Worm (Caenorhabditis elegans) whole organism, young adult: Measurements from ENCODE around the gene lgl-1.

ENCODE experiments used
- B0336.3 ChIP-seq: fragments of 200-800 bp; sonication (Bioruptor generic); IDR thresholded peaks from 2 replicates; pipeline ENCODE4 v1.3.6; 2022; ENCODE audit warnings: missing genetic modification characterization, missing compliant biosample characterization
- C06A6.2 ChIP-seq: fragments of 200-800 bp; sonication (Bioruptor generic); conservative IDR thresholded peaks from 2 replicates; pipeline ENCODE4 v1.3.6; 2022; ENCODE audit warnings: missing genetic modification characterization, missing compliant biosample characterization
- F10E7.11 ChIP-seq: sonication (generic microtip); optimal IDR thresholded peaks from 2 replicates; lab custom pipeline; 2017; ENCODE audit warnings: mild to moderate bottlenecking, missing genetic modification characterization, moderate library complexity, missing compliant biosample characterization
- F37B4.10 ChIP-seq: fragments of 200-800 bp; sonication (Bioruptor generic); IDR thresholded peaks from 2 replicates; pipeline ENCODE4 v1.3.6; 2022; ENCODE audit warnings: missing genetic modification characterization, missing compliant biosample characterization
- F52B5.7 ChIP-seq: sonication (generic microtip); optimal IDR thresholded peaks from 2 replicates; lab custom pipeline; 2016; ENCODE audit warnings: mild to moderate bottlenecking, missing genetic modification characterization, missing compliant biosample characterization
- Y53G8AR.9 ChIP-seq: fragments of 200-800 bp; sonication (Bioruptor generic); conservative IDR thresholded peaks from 2 replicates; pipeline ENCODE4 v1.3.6; 2022; ENCODE audit warnings: missing genetic modification reagents, missing genetic modification characterization, missing compliant biosample characterization
- Y56A3A.18 ChIP-seq: fragments of 200-800 bp; sonication (Bioruptor generic); IDR thresholded peaks from 2 replicates; pipeline ENCODE4 v1.3.6; 2022; ENCODE audit warnings: missing genetic modification reagents, missing genetic modification characterization, missing compliant biosample characterization
- Y79H2A.3 ChIP-seq: fragments of 200-800 bp; sonication (Bioruptor generic); conservative IDR thresholded peaks from 2 replicates; pipeline ENCODE4 v1.3.6; 2022; ENCODE audit warnings: missing genetic modification reagents, missing genetic modification characterization, missing compliant biosample characterization
- aptf-2 ChIP-seq: fragments of 200-800 bp; sonication (Bioruptor generic); conservative IDR thresholded peaks from 2 replicates; pipeline ENCODE4 v1.3.6; 2022; ENCODE audit warnings: missing genetic modification reagents, missing genetic modification characterization, missing compliant biosample characterization
- atf-7 ChIP-seq: sonication (generic microtip); optimal IDR thresholded peaks from 2 replicates; lab custom pipeline; 2017; ENCODE audit warnings: mild to moderate bottlenecking, missing genetic modification characterization, missing compliant biosample characterization
- attf-3 ChIP-seq: fragments of 200-800 bp; sonication (Bioruptor generic); conservative IDR thresholded peaks from 2 replicates; pipeline ENCODE4 v1.3.6; 2022; ENCODE audit warnings: missing genetic modification reagents, missing genetic modification characterization, missing compliant biosample characterization
- ccch-3 ChIP-seq: fragments of 200-800 bp; sonication (Bioruptor generic); optimal IDR thresholded peaks from 2 replicates; lab custom pipeline; 2018; ENCODE audit warnings: mild to moderate bottlenecking, missing genetic modification characterization, missing compliant biosample characterization
- cebp-1 ChIP-seq, 2 experiments: fragments of 200-800 bp in 1 of 2; sonication (Bioruptor generic) in 1 of 2; sonication (generic microtip) in 1 of 2; IDR thresholded peaks in 1 of 2; optimal IDR thresholded peaks in 1 of 2; 2 replicates each; pipeline versions ENCODE4 v1.3.6 to Lab custom; 2017 to 2022; ENCODE audit warnings: missing compliant biosample characterization in 2 of 2, missing genetic modification characterization in 2 of 2, mild to moderate bottlenecking in 1 of 2, missing genetic modification reagents in 1 of 2, moderate library complexity in 1 of 2
- ceh-27 ChIP-seq: fragments of 200-800 bp; sonication (Bioruptor generic); optimal IDR thresholded peaks from 2 replicates; lab custom pipeline; 2018; ENCODE audit warnings: mild to moderate bottlenecking, missing genetic modification characterization, moderate library complexity, missing compliant biosample characterization
- die-1 ChIP-seq: sonication (generic microtip); optimal IDR thresholded peaks from 2 replicates; lab custom pipeline; 2016; ENCODE audit warnings: missing genotype, mild to moderate bottlenecking, missing genetic modification characterization, missing compliant biosample characterization
- dox-1 ChIP-seq: fragments of 200-800 bp; sonication (Bioruptor generic); IDR thresholded peaks from 2 replicates; pipeline ENCODE4 v1.3.6; 2022; ENCODE audit warnings: missing genetic modification reagents, missing genetic modification characterization, missing compliant biosample characterization
- ekl-4 ChIP-seq: fragments of 200-800 bp; sonication (Bioruptor generic); IDR thresholded peaks from 2 replicates; pipeline ENCODE4 v1.3.6; 2022; ENCODE audit warnings: missing genetic modification reagents, missing genetic modification characterization, missing compliant biosample characterization
- hlh-12 ChIP-seq: sonication (generic microtip); optimal IDR thresholded peaks from 2 replicates; lab custom pipeline; 2016; ENCODE audit warnings: missing genetic modification characterization, missing compliant biosample characterization
- let-526 ChIP-seq: fragments of 200-800 bp; sonication (Bioruptor generic); IDR thresholded peaks from 2 replicates; pipeline ENCODE4 v1.3.6; 2022; ENCODE audit warnings: missing genetic modification reagents, missing genetic modification characterization, missing compliant biosample characterization
- let-607 ChIP-seq, 2 experiments: fragments of 200-800 bp in 1 of 2; sonication (Bioruptor generic) in 1 of 2; sonication (generic microtip) in 1 of 2; optimal IDR thresholded peaks; 2 replicates each; lab custom pipeline; 2016 to 2018; ENCODE audit warnings: mild to moderate bottlenecking in 2 of 2, missing compliant biosample characterization in 2 of 2, missing genetic modification characterization in 2 of 2, moderate library complexity in 2 of 2, missing genotype in 1 of 2
- lsl-1 ChIP-seq: fragments of 200-800 bp; sonication (Bioruptor generic); optimal IDR thresholded peaks from 2 replicates; lab custom pipeline; 2018; ENCODE audit warnings: mild to moderate bottlenecking, missing genetic modification characterization, moderate library complexity, missing compliant biosample characterization
- madf-3 ChIP-seq: fragments of 200-800 bp; sonication (Bioruptor generic); IDR thresholded peaks from 2 replicates; pipeline ENCODE4 v1.3.6; 2022; ENCODE audit warnings: missing genetic modification reagents, missing genetic modification characterization, missing compliant biosample characterization
- mcd-1 ChIP-seq: fragments of 200-800 bp; sonication (Bioruptor generic); IDR thresholded peaks from 2 replicates; pipeline ENCODE4 v1.3.6; 2022; ENCODE audit warnings: missing genetic modification reagents, missing genetic modification characterization, missing compliant biosample characterization
- mel-28 ChIP-seq: sonication (generic microtip); optimal IDR thresholded peaks from 2 replicates; lab custom pipeline; 2016; ENCODE audit warnings: borderline replicate concordance, mild to moderate bottlenecking, missing genetic modification characterization, missing compliant biosample characterization
- nfya-1 ChIP-seq: sonication (generic microtip); optimal IDR thresholded peaks from 2 replicates; lab custom pipeline; 2017; ENCODE audit warnings: antibody characterized with exemption, missing compliant biosample characterization, missing genetic modification characterization, borderline replicate concordance; ENCODE audit not compliant: insufficient read depth
- nhr-80 ChIP-seq: sonication (generic microtip); optimal IDR thresholded peaks from 2 replicates; lab custom pipeline; 2016; ENCODE audit warnings: missing genetic modification characterization, missing compliant biosample characterization
- rcor-1 ChIP-seq: fragments of 200-800 bp; sonication (Bioruptor generic); IDR thresholded peaks from 2 replicates; pipeline ENCODE4 v1.3.6; 2022; ENCODE audit warnings: missing genetic modification reagents, missing genetic modification characterization, missing compliant biosample characterization
- sea-2 ChIP-seq: fragments of 200-800 bp; sonication (Bioruptor generic); IDR thresholded peaks from 2 replicates; pipeline ENCODE4 v1.3.6; 2022; ENCODE audit warnings: missing genetic modification characterization, missing compliant biosample characterization
- snpc-1.1 ChIP-seq: sonication (generic microtip); optimal IDR thresholded peaks from 2 replicates; lab custom pipeline; 2017; ENCODE audit warnings: missing genetic modification characterization, mild to moderate bottlenecking, missing compliant biosample characterization, antibody characterized with exemption, moderate library complexity, missing genotype, missing genetic modification reagents; ENCODE audit not compliant: insufficient read depth
- snpc-3.4 ChIP-seq: sonication (generic microtip); optimal IDR thresholded peaks from 2 replicates; lab custom pipeline; 2017; ENCODE audit warnings: missing genetic modification characterization, mild to moderate bottlenecking, missing compliant biosample characterization, antibody characterized with exemption, moderate library complexity, missing genotype, missing genetic modification reagents
- tbx-9 ChIP-seq: sonication (generic microtip); optimal IDR thresholded peaks from 2 replicates; lab custom pipeline; 2016; ENCODE audit warnings: borderline replicate concordance, missing genetic modification characterization, inconsistent platforms, missing compliant biosample characterization
- xnd-1 ChIP-seq: sonication (generic microtip); optimal IDR thresholded peaks from 2 replicates; lab custom pipeline; 2016; ENCODE audit warnings: missing genotype, missing genetic modification reagents, missing genetic modification characterization, missing compliant biosample characterization
- zfh-2 ChIP-seq: fragments of 200-800 bp; sonication (Bioruptor generic); conservative IDR thresholded peaks from 2 replicates; pipeline ENCODE4 v1.3.6; 2022; ENCODE audit warnings: missing genetic modification reagents, missing genetic modification characterization, missing compliant biosample characterization
- ztf-18 ChIP-seq: sonication (generic microtip); optimal IDR thresholded peaks from 2 replicates; lab custom pipeline; 2016; ENCODE audit warnings: missing genotype, mild to moderate bottlenecking, missing genetic modification characterization, missing compliant biosample characterization
- ztf-22 ChIP-seq: fragments of 200-800 bp; sonication (Bioruptor generic); optimal IDR thresholded peaks from 2 replicates; lab custom pipeline; 2018; ENCODE audit warnings: mild to moderate bottlenecking, missing genetic modification characterization, moderate library complexity, missing compliant biosample characterization
- ztf-25 ChIP-seq: fragments of 200-800 bp; sonication (Bioruptor generic); IDR thresholded peaks from 2 replicates; pipeline ENCODE4 v1.3.6; 2022; ENCODE audit warnings: missing genetic modification reagents, missing genetic modification characterization, missing compliant biosample characterization

The lgl-1 gene

ce11 chrX:823736-824135 lies 47.2 kb downstream of the lgl-1 start:
- TF ChIP-seq Y79H2A.3 (GFP tag; lab: Robert Waterston, UW) (no peak), nfya-1 (no peak), F37B4.10 (GFP tag; lab: Robert Waterston, UW) (no peak), madf-3 (GFP tag; lab: Robert Waterston, UW) (no peak), zfh-2 (GFP tag; lab: Robert Waterston, UW) (no peak), snpc-3.4 (no peak), ekl-4 (GFP tag; lab: Robert Waterston, UW) (no peak), mcd-1 (GFP tag; lab: Robert Waterston, UW) (no peak), cebp-1 (GFP tag; IDR thresholded peaks at IDR 0.05; lab: Robert Waterston, UW) (no peak; the same call in 1 of the 2 replicates), cebp-1 (tag; optimal IDR thresholded peaks at IDR 0.05; lab: Kevin White, UChicago) (peak; percentile 60), snpc-1.1 (tag; lab: Kevin White, UChicago) (no peak), mel-28 (tag; lab: Kevin White, UChicago) (no peak), attf-3 (GFP tag; lab: Robert Waterston, UW) (no peak), nhr-80 (tag; lab: Kevin White, UChicago) (peak; percentile 92), let-526 (GFP tag; lab: Robert Waterston, UW) (no peak), dox-1 (peak; percentile 44; the same call in 1 of the 2 replicates), ztf-25 (GFP tag; lab: Robert Waterston, UW) (no peak), rcor-1 (GFP tag; lab: Robert Waterston, UW) (no peak), F10E7.11 (tag; lab: Kevin White, UChicago) (no peak), die-1 (tag; lab: Kevin White, UChicago) (no peak), tbx-9 (no peak), F52B5.7 (tag; lab: Kevin White, UChicago) (no peak), ztf-18 (tag; lab: Kevin White, UChicago) (no peak), lsl-1 (no peak), atf-7 (tag; lab: Kevin White, UChicago) (peak; percentile 18), ccch-3 (no peak), sea-2 (GFP tag; lab: Robert Waterston, UW) (no peak), Y53G8AR.9 (GFP tag; lab: Robert Waterston, UW) (no peak), Y56A3A.18 (GFP tag; lab: Robert Waterston, UW) (no peak), ceh-27 (GFP tag; lab: Kevin White, UChicago) (no peak), xnd-1 (no peak), let-607 (tag; optimal IDR thresholded peaks at IDR 0.05; lab: Kevin White, UChicago) (peak; percentile 19 to 63)

ce11 chrX:817984-818383 lies 52.9 kb downstream of the lgl-1 start:
- TF ChIP-seq C06A6.2 (GFP tag; lab: Robert Waterston, UW) (no peak), ztf-22 (GFP tag; lab: Kevin White, UChicago) (no peak), hlh-12 (tag; lab: Kevin White, UChicago) (no peak), sea-2 (GFP tag; lab: Robert Waterston, UW) (no peak), mcd-1 (GFP tag; lab: Robert Waterston, UW) (no peak), madf-3 (GFP tag; lab: Robert Waterston, UW) (no peak), aptf-2 (GFP tag; lab: Robert Waterston, UW) (no peak), B0336.3 (GFP tag; lab: Robert Waterston, UW) (no peak)
